Worm (Caenorhabditis elegans): Measurements from ENCODE around the gene sto-5.

Gene sto-5

ce11 chrX:16818271-16818670 lies 7.0 kb downstream of the sto-5 start:
- TF ChIP-seq F13H6.1 (tag; optimal IDR thresholded peaks at IDR 0.05) (no peak), tbx-7 (tag; optimal IDR thresholded peaks at IDR 0.05) (no peak)

ce11 chrX:16816854-16817253 lies 8.4 kb downstream of the sto-5 start:
- TF ChIP-seq fax-1 (tag; optimal IDR thresholded peaks at IDR 0.05), result no peak
- TF ChIP-seq ceh-9 (tag; optimal IDR thresholded peaks at IDR 0.05), result no peak
- TF ChIP-seq ceh-30 (tag; optimal IDR thresholded peaks at IDR 0.05), result no peak
- no peak for TF ChIP-seq lin-11 (tag; optimal IDR thresholded peaks at IDR 0.05)
- TF ChIP-seq K02D7.2 (tag; optimal IDR thresholded peaks at IDR 0.05), result no peak
- no peak for TF ChIP-seq tbx-7 (tag; optimal IDR thresholded peaks at IDR 0.05)
- peak; percentile 84 for TF ChIP-seq unc-42 (tag; optimal IDR thresholded peaks at IDR 0.05)
- TF ChIP-seq nhr-11 (tag; optimal IDR thresholded peaks at IDR 0.05), result no peak

- no peak for TF ChIP-seq nhr-11 (tag; optimal IDR thresholded peaks at IDR 0.05)
- no peak for TF ChIP-seq ceh-9 (tag; optimal IDR thresholded peaks at IDR 0.05)
- no peak for TF ChIP-seq ceh-31 (tag; optimal IDR thresholded peaks at IDR 0.05)
- TF ChIP-seq sox-2 (GFP tag; IDR thresholded peaks at IDR 0.05), result no peak
- TF ChIP-seq fkh-10 (GFP tag; optimal IDR thresholded peaks at IDR 0.05), result no peak
- TF ChIP-seq pqm-1 (tag; optimal IDR thresholded peaks at IDR 0.05), result no peak
- TF ChIP-seq K09A11.1 (tag; optimal IDR thresholded peaks at IDR 0.05; ENCODE audit: insufficient read depth), result no peak
- no peak for TF ChIP-seq pros-1 (tag; optimal IDR thresholded peaks at IDR 0.05)
- no peak for TF ChIP-seq C08G9.2 (tag; optimal IDR thresholded peaks at IDR 0.05)
- TF ChIP-seq lin-11 (tag; optimal IDR thresholded peaks at IDR 0.05), result no peak
- TF ChIP-seq dmd-4 (tag; optimal IDR thresholded peaks at IDR 0.05; ENCODE audit: borderline replicate concordance), result no peak
- TF ChIP-seq hlh-8 (tag; optimal IDR thresholded peaks at IDR 0.05), result peak; percentile 22
- no peak for TF ChIP-seq madf-2 (tag; optimal IDR thresholded peaks at IDR 0.05)
- no peak for TF ChIP-seq elt-2 (tag; optimal IDR thresholded peaks at IDR 0.05)
- peak; percentile 88 for TF ChIP-seq hlh-30 (tag; optimal IDR thresholded peaks at IDR 0.05; ENCODE audit: insufficient read depth)
- TF ChIP-seq pha-4 (tag; optimal IDR thresholded peaks at IDR 0.05), result no peak
- TF ChIP-seq tbx-2 (tag; optimal IDR thresholded peaks at IDR 0.05), result no peak
- peak; percentile 83 for TF ChIP-seq unc-55 (GFP tag; optimal IDR thresholded peaks at IDR 0.05)
- TF ChIP-seq ceh-18 (tag; optimal IDR thresholded peaks at IDR 0.05), result no peak
These were observed 9.8 kb downstream of the sto-5 start for ce11 chrX:16815508-16815907.

- TF ChIP-seq hlh-8 (tag; optimal IDR thresholded peaks at IDR 0.05) (no peak), syd-9 (tag; optimal IDR thresholded peaks at IDR 0.05) (no peak), ceh-22 (tag; optimal IDR thresholded peaks at IDR 0.05) (no peak), K09A11.1 (tag; optimal IDR thresholded peaks at IDR 0.05; ENCODE audit: insufficient read depth) (no peak), ztf-16 (tag; optimal IDR thresholded peaks at IDR 0.05) (no peak), ceh-9 (tag; optimal IDR thresholded peaks at IDR 0.05) (no peak), ceh-34 (tag; optimal IDR thresholded peaks at IDR 0.05) (no peak), fkh-10 (GFP tag; optimal IDR thresholded peaks at IDR 0.05) (no peak), dmd-4 (tag; optimal IDR thresholded peaks at IDR 0.05; ENCODE audit: borderline replicate concordance) (no peak), C38D4.7 (GFP tag; optimal IDR thresholded peaks at IDR 0.05) (no peak), pax-1 (tag; optimal IDR thresholded peaks at IDR 0.05) (no peak), che-1 (tag; optimal IDR thresholded peaks at IDR 0.05) (no peak)
These were observed 10.3 kb downstream of the sto-5 start for ce11 chrX:16814913-16815312.

ce11 chrX:16813606-16814330 lies 11.5 kb downstream of the sto-5 start, which contains the start of gene cas-1:
cas-1 (minus strand) TSS chrX:16813656.
- TF ChIP-seq ceh-18 (tag; optimal IDR thresholded peaks at IDR 0.05), result no peak
- TF ChIP-seq ceh-22 (tag; optimal IDR thresholded peaks at IDR 0.05), result no peak
- no peak for TF ChIP-seq hlh-6 (tag; optimal IDR thresholded peaks at IDR 0.05)
- no peak for TF ChIP-seq ets-4 (tag; optimal IDR thresholded peaks at IDR 0.05)
- no peak for TF ChIP-seq lim-6 (tag; optimal IDR thresholded peaks at IDR 0.05)
- no peak for TF ChIP-seq ceh-30 (tag; optimal IDR thresholded peaks at IDR 0.05)
- no peak for TF ChIP-seq ceh-2 (tag; optimal IDR thresholded peaks at IDR 0.05)
- peak; percentile 6 for TF ChIP-seq rnt-1 (tag; optimal IDR thresholded peaks at IDR 0.05)
- TF ChIP-seq ceh-19 (GFP tag; optimal IDR thresholded peaks at IDR 0.05), result no peak
- TF ChIP-seq hlh-13 (GFP tag; optimal IDR thresholded peaks at IDR 0.05), result no peak
- no peak for TF ChIP-seq pag-3 (tag; optimal IDR thresholded peaks at IDR 0.05; ENCODE audit: borderline replicate concordance)
- no peak for TF ChIP-seq elt-4 (tag; optimal IDR thresholded peaks at IDR 0.05)
- no peak for TF ChIP-seq dve-1 (tag; optimal IDR thresholded peaks at IDR 0.05)
- TF ChIP-seq pqm-1 (tag; optimal IDR thresholded peaks at IDR 0.05), result no peak
- no peak for TF ChIP-seq eyg-1 (tag; optimal IDR thresholded peaks at IDR 0.05)
- peak; percentile 31 for TF ChIP-seq tbx-2 (tag; optimal IDR thresholded peaks at IDR 0.05)
- TF ChIP-seq ceh-6 (GFP tag; optimal IDR thresholded peaks at IDR 0.05), result no peak
- TF ChIP-seq K09A11.1 (tag; optimal IDR thresholded peaks at IDR 0.05; ENCODE audit: insufficient read depth), result no peak

Measured in whole organism, late embryonic.